Worm (Caenorhabditis elegans) whole organism, mixed stage, embryonic: ENCODE results near the gene htrl-1.

Experiments used
- blmp-1 ChIP-seq: fragments of 150-350 bp; optimal IDR thresholded peaks from 2 replicates; lab custom pipeline; 2014; ENCODE audit warnings: missing biosample characterization, missing genetic modification characterization
- ceh-43 ChIP-seq: fragments of 200-800 bp; sonication (Bioruptor generic); optimal IDR thresholded peaks from 2 replicates; lab custom pipeline; 2018; ENCODE audit warnings: mild to moderate bottlenecking, missing genetic modification characterization, moderate library complexity, missing compliant biosample characterization
- ceh-83 ChIP-seq: fragments of 200-800 bp; sonication (Bioruptor generic); optimal IDR thresholded peaks from 2 replicates; lab custom pipeline; 2018; ENCODE audit warnings: mild to moderate bottlenecking, missing genetic modification characterization, missing compliant biosample characterization
- elt-3 ChIP-seq: fragments of 150-350 bp; optimal IDR thresholded peaks from 2 replicates; lab custom pipeline; 2014; ENCODE audit warnings: missing biosample characterization, missing genetic modification characterization
- lin-13 ChIP-seq: fragments of 150-350 bp; optimal IDR thresholded peaks from 2 replicates; lab custom pipeline; 2014; ENCODE audit warnings: missing biosample characterization, missing genetic modification characterization
- lsy-2 ChIP-seq: fragments of 150-350 bp; optimal IDR thresholded peaks from 2 replicates; lab custom pipeline; 2014; ENCODE audit warnings: missing biosample characterization, missing genetic modification characterization
- mep-1 ChIP-seq: fragments of 150-350 bp; optimal IDR thresholded peaks from 2 replicates; lab custom pipeline; 2017; ENCODE audit warnings: missing biosample characterization, missing genetic modification reagents, missing genetic modification characterization, inconsistent platforms
- nhr-12 ChIP-seq: fragments of 150-350 bp; optimal IDR thresholded peaks from 2 replicates; lab custom pipeline; 2014; ENCODE audit warnings: missing biosample characterization, missing genetic modification characterization
- nhr-237 ChIP-seq: fragments of 150-350 bp; optimal IDR thresholded peaks from 2 replicates; lab custom pipeline; 2014; ENCODE audit warnings: missing biosample characterization, missing genetic modification characterization
- pha-4 ChIP-seq: fragments of 150-350 bp; optimal IDR thresholded peaks from 2 replicates; lab custom pipeline; 2018; ENCODE audit warnings: missing biosample characterization, missing genetic modification reagents, missing genetic modification characterization
- snpc-4 ChIP-seq: fragments of 150-350 bp; optimal IDR thresholded peaks from 2 replicates; lab custom pipeline; 2014; ENCODE audit warnings: missing biosample characterization, missing genetic modification characterization
- tbx-8 ChIP-seq: fragments of 200-800 bp; sonication (Bioruptor generic); optimal IDR thresholded peaks from 2 replicates; lab custom pipeline; 2018; ENCODE audit warnings: mild to moderate bottlenecking, missing genetic modification characterization, moderate library complexity, missing compliant biosample characterization
- unc-62 ChIP-seq: fragments of 150-350 bp; optimal IDR thresholded peaks from 2 replicates; lab custom pipeline; 2014; ENCODE audit warnings: missing biosample characterization, missing genetic modification reagents, missing genetic modification characterization
- ztf-11 ChIP-seq: fragments of 150-350 bp; optimal IDR thresholded peaks from 2 replicates; lab custom pipeline; 2014; ENCODE audit warnings: missing biosample characterization, missing genetic modification characterization

- TF ChIP-seq nhr-237 (tag; lab: Kevin White, UChicago): no peak
- TF ChIP-seq nhr-12 (tag; lab: Kevin White, UChicago): no peak
- TF ChIP-seq elt-3: no peak
- TF ChIP-seq unc-62 (GFP tag; lab: Kevin White, UChicago): no peak
- TF ChIP-seq mep-1 (tag; lab: Kevin White, UChicago): no peak
- TF ChIP-seq blmp-1: no peak
- TF ChIP-seq pha-4 (tag; lab: Kevin White, UChicago): no peak
- TF ChIP-seq tbx-8: no peak
- no peak for TF ChIP-seq ztf-11 (tag; lab: Kevin White, UChicago)
- no peak for TF ChIP-seq snpc-4 (tag; lab: Kevin White, UChicago)
- TF ChIP-seq lin-13 (tag; lab: Kevin White, UChicago): no peak
- TF ChIP-seq ceh-83 (GFP tag; lab: Kevin White, UChicago): no peak
- TF ChIP-seq ceh-43 (GFP tag; lab: Kevin White, UChicago): no peak
- TF ChIP-seq lsy-2 (tag; lab: Kevin White, UChicago): no peak
These were observed 47.4 kb upstream of the htrl-1 start, which contains the start of gene F38B7.2 for ce11 chrV:11543564-11543963.
